Fruit fly (Drosophila melanogaster): Measurements from ENCODE around the gene Cyp318a1.

DNA sequence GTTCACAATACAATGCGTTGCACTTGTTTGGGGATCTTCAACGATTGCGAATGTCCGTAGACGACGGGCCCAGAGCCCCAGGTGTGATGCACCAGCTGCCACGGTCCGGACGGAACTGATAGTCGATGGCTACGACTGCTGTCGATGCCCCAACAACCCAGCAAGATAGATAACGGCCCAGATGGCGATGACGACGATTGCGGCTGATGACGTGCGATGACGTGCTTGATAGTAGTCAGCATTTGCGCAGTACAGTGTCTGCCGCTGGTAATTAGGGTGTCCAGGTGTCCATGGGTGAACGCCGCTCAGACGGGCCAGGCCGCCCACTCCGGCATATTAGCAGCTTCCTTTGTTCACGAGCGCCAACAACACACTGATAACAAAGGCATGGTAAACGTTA, 47.4 kb upstream of the Cyp318a1 start, which contains the start of gene cac:
- TF ChIP-seq ovo (GFP tag; optimal IDR thresholded peaks at IDR 0.05) (no peak), cnc (optimal IDR thresholded peaks at IDR 0.05) (no peak), cic (GFP tag; optimal IDR thresholded peaks at IDR 0.05) (no peak), CG11617 (GFP tag; optimal IDR thresholded peaks at IDR 0.05) (no peak), CG7101 (tag; optimal IDR thresholded peaks at IDR 0.05) (no peak), kay (GFP tag; ENCODE audit: borderline replicate concordance) (no peak)
